Worm (Caenorhabditis elegans) whole organism, L4/young adult: ENCODE results near the gene ZK177.1.
A peak's percentile ranks its signal among the peaks of the same experiment; 100 is the strongest.
"Not testable (repeated sequence)": the region's sequence is repeated elsewhere in the genome, so short reads cannot be mapped to it uniquely, and the experiment has no call there.

Experiments
- W03F9.2 ChIP-seq: fragments of 150-350 bp; optimal IDR thresholded peaks from 2 replicates; lab custom pipeline; 2014; ENCODE audit warnings: missing biosample characterization, missing genetic modification characterization
- dao-5 ChIP-seq: sonication (generic microtip); optimal IDR thresholded peaks from 2 replicates; lab custom pipeline; 2016; ENCODE audit warnings: missing genotype, missing genetic modification characterization, moderate library complexity, missing compliant biosample characterization
- him-1 ChIP-seq: sonication (generic microtip); optimal IDR thresholded peaks from 2 replicates; lab custom pipeline; 2016; ENCODE audit warnings: missing genotype, missing genetic modification reagents, missing genetic modification characterization, missing compliant biosample characterization

Gene ZK177.1

DNA sequence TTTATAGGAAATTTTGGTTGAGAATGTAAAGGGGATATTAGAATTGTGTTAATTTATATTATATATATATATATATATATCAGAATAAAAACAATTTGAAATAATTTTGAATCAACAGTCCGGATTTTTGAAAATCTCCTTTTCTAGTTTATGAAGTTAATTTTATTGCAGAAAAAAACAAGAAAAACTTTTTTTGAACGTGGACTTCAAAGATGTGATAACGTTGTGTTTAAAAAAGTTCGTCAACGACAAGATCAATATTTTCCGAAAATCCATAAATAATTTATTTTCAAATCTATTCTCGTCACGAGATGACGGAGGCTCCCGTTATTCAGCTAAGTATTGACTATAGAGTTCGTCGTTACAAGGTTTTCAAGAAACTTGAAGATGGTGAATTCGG is 9.6 kb downstream of the ZK177.1 start, which contains the start of gene C17C3.11:
Gene C17C3.11, plus strand, starts transcription at position 301 of the 400 bp plus-strand sequence.
- TF ChIP-seq W03F9.2 (tag; lab: Kevin White, UChicago) (no peak), him-1 (tag; lab: Kevin White, UChicago) (no peak), dao-5 (no peak)

DNA sequence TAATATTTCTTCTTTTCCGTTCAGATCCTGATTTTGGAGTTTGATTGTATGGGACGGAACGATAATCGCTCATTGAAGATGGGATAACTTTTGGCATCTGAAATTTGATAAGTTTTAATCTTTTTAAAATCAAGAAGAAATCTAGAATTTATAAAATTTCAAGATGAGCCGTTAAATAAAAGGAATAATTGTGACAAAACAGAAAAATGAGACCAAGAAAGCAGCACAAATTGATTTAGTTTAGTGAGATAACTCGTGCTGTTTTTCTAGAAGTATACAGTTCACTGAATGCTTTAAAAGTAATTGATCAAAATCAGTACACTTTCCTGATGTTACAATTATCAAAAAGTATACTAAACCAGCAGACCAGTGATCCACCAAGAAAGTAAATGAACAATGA is 12.2 kb downstream of the ZK177.1 start, which contains the start of gene hlh-27:
Gene hlh-27, minus strand, starts transcription at position 101 of the 400 bp plus-strand sequence.
- TF ChIP-seq him-1 (tag; lab: Kevin White, UChicago); W03F9.2 (tag; lab: Kevin White, UChicago); dao-5: not testable (repeated sequence)

DNA sequence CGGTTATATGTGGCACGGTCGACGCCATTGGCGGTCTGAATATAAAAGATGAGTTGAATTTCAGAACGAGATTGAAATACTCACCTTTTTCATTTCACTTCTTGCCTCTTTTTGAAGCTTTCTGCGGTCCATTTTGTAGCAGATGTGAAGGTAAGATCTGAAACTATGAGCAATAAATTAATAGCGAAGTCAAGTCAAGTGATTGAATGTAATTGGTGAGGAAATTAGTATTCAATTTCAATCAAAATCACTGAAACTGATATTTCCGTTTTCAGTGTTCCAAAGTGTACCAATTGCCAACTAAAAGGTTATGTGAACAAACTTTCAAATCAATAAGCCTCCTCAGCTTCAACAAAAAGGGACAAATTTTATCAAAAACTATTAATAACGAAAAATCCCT is 13.7 kb downstream of the ZK177.1 start, which contains the start of gene C17C3.24:
Gene C17C3.24, minus strand, starts transcription at position 101 of the 400 bp plus-strand sequence.
- no peak for TF ChIP-seq dao-5
- no peak for TF ChIP-seq him-1 (tag; lab: Kevin White, UChicago)
- TF ChIP-seq W03F9.2 (tag; lab: Kevin White, UChicago), result no peak

DNA sequence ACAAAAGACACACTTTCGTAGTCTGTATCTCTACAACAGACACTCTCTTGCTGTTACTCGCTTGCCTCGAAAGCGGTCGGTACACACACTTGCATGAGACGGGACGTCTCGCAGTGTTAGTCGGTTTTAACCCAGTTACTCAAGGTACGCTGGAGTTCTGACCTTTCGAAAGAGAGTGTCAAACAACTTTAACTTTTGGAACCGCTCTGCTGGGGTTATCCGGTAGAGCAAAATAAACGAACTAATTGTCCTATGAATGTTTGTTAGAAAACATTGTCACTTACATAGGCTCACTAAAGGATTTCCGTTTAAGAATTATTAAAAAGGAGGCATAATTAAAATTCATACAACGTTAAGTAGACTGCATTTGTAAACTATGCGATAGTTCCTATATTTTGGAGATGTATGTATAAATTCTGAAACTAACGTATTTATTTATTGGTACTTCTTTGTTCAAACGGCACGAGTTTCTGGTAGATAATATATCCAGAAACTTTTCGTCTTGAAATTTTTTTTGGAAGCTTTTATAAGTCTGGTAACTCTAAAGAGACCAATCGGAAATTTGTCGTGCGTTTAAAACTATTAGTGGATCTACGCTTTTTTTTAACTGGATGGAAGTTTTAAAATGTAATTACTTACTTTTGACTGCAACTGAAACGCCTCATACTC is 15.7 kb downstream of the ZK177.1 start:
- TF ChIP-seq dao-5, result peak; percentile 89
- TF ChIP-seq him-1 (tag; lab: Kevin White, UChicago), result peak; percentile 98
- TF ChIP-seq W03F9.2 (tag; lab: Kevin White, UChicago), result peak; percentile 80

DNA sequence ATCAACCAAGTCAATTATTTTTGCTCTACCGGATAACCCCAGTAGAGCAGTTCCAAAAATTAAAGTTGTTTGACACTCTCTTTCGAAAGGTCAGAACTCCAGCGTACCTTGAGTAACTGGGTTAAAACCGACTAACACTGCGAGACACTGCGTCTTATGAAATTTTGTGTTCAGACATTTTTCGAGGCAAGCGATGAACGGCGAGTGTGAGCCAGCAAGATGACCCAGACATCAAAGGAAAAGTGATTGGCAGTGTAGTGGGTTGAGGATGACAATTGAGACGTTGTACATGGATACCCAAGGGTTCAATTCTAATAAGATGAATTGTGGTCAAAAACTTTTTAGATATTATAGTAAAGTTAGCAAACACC is 16.2 kb downstream of the ZK177.1 start:
- no peak for TF ChIP-seq him-1 (tag; lab: Kevin White, UChicago)
- no peak for TF ChIP-seq W03F9.2 (tag; lab: Kevin White, UChicago)
- TF ChIP-seq dao-5, result no peak

DNA sequence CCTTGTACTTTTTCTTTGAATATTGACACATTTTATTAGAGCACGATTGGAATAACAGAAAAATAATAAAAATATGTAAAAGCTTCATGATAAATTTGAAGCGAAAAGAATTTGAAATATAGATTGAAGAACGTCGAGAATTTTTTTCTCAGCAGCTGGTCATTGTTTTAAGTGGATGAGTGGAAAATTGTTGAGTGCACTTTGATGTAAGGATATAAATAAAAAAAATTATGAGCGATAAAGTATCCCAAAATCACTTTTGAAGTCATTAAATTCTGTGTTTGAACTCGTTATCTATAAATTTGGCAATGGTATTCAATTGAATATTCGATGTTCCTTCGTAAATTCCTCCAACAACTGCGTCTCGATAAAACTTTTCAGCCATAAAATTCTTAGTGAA is 16.8 kb downstream of the ZK177.1 start, which contains the start of gene ins-13:
Gene ins-13, minus strand, starts transcription at position 101 of the 400 bp plus-strand sequence.
- no peak for TF ChIP-seq dao-5
- no peak for TF ChIP-seq him-1 (tag; lab: Kevin White, UChicago)
- no peak for TF ChIP-seq W03F9.2 (tag; lab: Kevin White, UChicago)

DNA sequence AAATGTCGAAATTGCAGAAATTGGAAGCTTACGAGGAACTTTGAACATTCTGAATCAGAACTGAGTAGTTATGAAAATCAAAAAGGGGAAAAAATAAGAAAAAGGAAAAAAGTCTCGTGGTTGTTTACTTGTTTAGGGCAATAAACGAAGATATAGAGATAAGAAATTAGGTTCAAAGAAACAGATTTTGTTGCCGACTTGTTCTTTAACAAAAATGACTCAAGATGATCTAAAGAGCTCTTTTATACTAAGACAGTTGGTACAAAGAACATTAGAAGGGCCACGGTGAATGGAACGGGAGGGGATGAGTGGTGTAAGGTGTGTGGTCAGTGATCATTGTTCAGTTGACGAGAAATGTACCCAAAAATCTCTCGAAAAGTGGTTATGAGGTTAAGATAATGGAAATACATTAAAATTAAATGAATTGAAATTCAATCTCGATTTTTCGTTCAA is 19.5 kb downstream of the ZK177.1 start, which contains the start of gene acdh-2:
Gene acdh-2, minus strand, starts transcription at position 51 of the 453 bp plus-strand sequence.
- no peak for TF ChIP-seq W03F9.2 (tag; lab: Kevin White, UChicago)
- TF ChIP-seq dao-5, result no peak
- no peak for TF ChIP-seq him-1 (tag; lab: Kevin White, UChicago)

DNA sequence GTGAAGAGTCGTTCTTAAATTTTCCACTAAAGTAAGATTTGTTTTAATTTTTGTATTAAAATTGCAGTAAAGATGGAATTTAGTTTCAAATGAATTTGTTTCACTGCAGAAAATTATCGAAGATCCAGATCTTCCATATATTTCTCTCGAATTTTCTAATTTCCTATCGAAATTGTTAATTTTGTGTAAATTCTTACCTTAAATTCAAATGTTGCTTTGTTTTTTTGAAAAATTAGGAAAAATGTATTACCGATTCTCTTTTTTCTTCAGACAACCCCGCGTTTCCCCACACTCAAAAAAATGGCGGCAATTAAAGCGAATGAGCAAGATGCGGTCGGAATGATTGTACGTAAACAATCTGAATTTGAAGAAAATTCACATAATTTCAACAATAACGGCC is 21.8 kb downstream of the ZK177.1 start, which contains the start of gene C17C3.6:
Gene C17C3.6, plus strand, starts transcription at position 301 of the 400 bp plus-strand sequence.
- no peak for TF ChIP-seq W03F9.2 (tag; lab: Kevin White, UChicago)
- TF ChIP-seq him-1 (tag; lab: Kevin White, UChicago), result no peak
- no peak for TF ChIP-seq dao-5

DNA sequence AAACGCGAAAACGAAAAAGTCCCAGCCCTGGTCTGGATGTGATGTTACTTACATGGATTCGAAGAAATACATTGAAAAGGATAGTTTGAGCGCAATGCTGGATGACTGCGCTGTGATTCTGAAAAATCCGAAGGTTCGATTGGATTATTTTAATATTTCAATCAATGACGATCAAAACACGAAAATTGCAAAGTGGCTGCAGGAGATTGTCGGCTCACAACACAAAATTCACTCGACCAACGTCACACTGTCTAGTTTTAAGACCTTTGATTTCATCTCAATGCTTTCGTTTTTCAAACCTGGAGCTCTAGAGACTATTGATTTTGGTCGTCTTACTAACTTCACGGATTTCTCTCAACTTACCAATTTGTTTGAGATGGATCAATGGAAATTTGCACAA is 23.6 kb downstream of the ZK177.1 start, which contains the start of gene C17C3.5:
Gene C17C3.5, plus strand, starts transcription at position 301 of the 400 bp plus-strand sequence.
- TF ChIP-seq W03F9.2 (tag; lab: Kevin White, UChicago), result no peak
- no peak for TF ChIP-seq dao-5
- TF ChIP-seq him-1 (tag; lab: Kevin White, UChicago), result no peak

DNA sequence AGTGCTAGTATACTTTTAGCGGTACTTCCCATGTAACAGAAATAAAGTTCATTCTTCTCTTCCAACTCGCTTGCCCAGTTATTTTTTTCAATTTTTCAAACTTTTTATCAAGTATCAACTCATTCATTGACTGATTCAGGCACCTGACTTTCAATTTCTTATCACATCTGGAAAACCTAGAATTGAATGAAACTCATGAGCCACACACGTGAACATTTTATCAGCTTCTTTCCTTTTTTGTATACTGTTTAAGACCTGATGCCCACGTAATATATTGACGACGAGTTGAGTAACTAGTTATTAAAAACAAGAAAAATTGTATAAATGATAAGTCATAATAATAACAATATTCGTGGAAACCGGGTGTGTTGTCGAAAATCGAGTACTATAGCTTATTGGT is 25.6 kb downstream of the ZK177.1 start:
- TF ChIP-seq him-1 (tag; lab: Kevin White, UChicago) (no peak), dao-5 (no peak), W03F9.2 (tag; lab: Kevin White, UChicago) (no peak)

DNA sequence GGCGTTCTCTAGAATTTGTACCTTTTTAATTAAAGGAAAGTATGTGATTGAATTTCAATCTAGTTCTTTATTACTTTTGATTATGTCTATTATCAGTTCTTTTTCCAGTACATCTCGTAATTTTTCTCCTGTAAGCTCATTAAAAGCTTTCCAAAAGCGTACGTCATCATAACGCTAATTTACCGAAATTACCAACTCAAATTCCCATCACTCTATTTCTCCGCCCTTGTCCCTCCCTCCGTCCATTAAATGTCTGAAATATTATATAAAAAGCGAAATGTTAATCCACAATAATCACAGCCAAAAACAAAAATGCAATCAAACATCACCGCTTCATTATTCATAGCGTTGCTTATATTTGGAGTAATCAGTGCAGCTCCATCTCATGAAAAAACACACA is 26.4 kb downstream of the ZK177.1 start, which contains the start of gene ins-12:
Gene ins-12, plus strand, starts transcription at position 301 of the 400 bp plus-strand sequence.
- TF ChIP-seq him-1 (tag; lab: Kevin White, UChicago) (no peak), W03F9.2 (tag; lab: Kevin White, UChicago) (no peak), dao-5 (no peak)

DNA sequence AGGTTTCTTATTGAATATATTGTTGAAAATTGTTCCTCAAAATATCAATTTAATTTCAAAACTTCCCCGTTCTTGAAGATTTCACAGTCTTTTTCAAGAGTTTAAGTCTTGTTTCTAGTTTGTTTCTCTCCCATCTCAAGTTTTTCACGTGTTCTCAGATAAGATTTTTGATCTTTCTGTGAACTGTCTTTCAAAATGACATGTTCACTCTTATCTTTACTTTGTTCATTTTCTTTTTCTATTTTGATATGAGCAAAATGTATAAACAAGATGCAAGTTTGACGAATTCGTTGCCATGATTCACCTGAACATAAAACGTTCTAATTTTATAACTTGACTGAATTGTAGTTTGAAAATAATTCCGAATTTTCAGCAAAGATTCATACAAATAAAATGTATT is 26.8 kb downstream of the ZK177.1 start:
- TF ChIP-seq dao-5, result no peak

DNA sequence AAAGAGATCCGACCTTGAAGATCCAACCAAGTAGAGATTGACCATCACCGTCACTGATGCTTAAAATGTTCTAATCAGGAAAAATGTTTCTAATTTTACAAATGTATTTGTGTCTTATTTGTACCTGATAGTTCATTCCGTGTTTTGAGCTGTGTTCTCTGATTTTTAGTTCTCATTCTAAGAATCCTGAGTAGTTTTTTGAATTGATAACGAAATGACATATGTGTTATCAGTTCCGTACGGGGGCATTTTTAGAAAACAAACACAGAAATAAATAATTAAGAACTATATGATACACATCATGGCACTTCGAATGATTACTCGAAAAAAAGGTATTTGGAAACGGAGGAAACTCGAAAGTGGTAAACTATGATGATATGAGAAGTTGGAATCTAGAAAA is 27.6 kb downstream of the ZK177.1 start:
- TF ChIP-seq dao-5 (no peak), W03F9.2 (tag; lab: Kevin White, UChicago) (no peak), him-1 (tag; lab: Kevin White, UChicago) (no peak)

DNA sequence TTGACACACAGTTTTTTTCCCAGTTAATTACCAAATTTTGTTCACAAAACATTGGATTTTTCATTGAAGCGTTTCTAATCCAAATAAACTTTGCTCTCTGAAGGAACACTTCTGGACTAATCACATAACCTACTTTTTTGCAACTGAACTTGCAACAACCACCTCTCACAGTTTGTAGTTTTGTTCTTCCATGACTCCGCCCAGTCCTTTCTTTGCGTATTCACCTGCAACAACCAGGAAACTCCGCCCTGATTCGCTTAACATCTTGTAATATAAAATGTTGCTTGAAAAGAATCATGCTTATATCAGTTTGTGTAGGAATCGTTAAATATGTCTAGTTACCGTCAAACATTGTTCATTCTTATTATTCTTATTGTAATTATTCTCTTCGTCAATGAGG is 28.5 kb downstream of the ZK177.1 start, which contains the start of gene ins-11:
Gene ins-11, plus strand, starts transcription at position 301 of the 400 bp plus-strand sequence.
- TF ChIP-seq him-1 (tag; lab: Kevin White, UChicago), result no peak
- no peak for TF ChIP-seq dao-5
- TF ChIP-seq W03F9.2 (tag; lab: Kevin White, UChicago), result no peak
